Worm (Caenorhabditis elegans) whole organism, late embryonic: ENCODE data around the gene sre-55.

Experiments used
- ama-1 ChIP-seq: fragments of 150-350 bp; optimal IDR thresholded peaks from 2 replicates; lab custom pipeline; 2014
- ceh-2 ChIP-seq: sonication (generic microtip); optimal IDR thresholded peaks from 2 replicates; lab custom pipeline; 2016; ENCODE audit warnings: missing genotype, missing genetic modification characterization, missing compliant biosample characterization
- ceh-30 ChIP-seq: fragments of 150-350 bp; optimal IDR thresholded peaks from 2 replicates; lab custom pipeline; 2014; ENCODE audit warnings: missing biosample characterization, missing genetic modification characterization
- ceh-48 ChIP-seq: sonication (generic microtip); optimal IDR thresholded peaks from 2 replicates; lab custom pipeline; 2016; ENCODE audit warnings: missing genetic modification characterization, inconsistent platforms, missing compliant biosample characterization
- che-1 ChIP-seq: sonication (generic microtip); optimal IDR thresholded peaks from 2 replicates; lab custom pipeline; 2016; ENCODE audit warnings: mild to moderate bottlenecking, missing genetic modification characterization, missing compliant biosample characterization
- dve-1 ChIP-seq: sonication (generic microtip); optimal IDR thresholded peaks from 2 replicates; lab custom pipeline; 2017; ENCODE audit warnings: antibody characterized with exemption, mild to moderate bottlenecking, missing genetic modification characterization, missing compliant biosample characterization
- fkh-10 ChIP-seq: fragments of 150-350 bp; optimal IDR thresholded peaks from 2 replicates; lab custom pipeline; 2014; ENCODE audit warnings: missing biosample characterization, missing genetic modification reagents, missing genetic modification characterization
- nfya-1 ChIP-seq: sonication (generic microtip); optimal IDR thresholded peaks from 2 replicates; lab custom pipeline; 2017; ENCODE audit warnings: missing genetic modification characterization, mild to moderate bottlenecking, missing compliant biosample characterization, antibody characterized with exemption, moderate library complexity
- sdc-2 ChIP-seq: sonication (generic microtip); optimal IDR thresholded peaks from 2 replicates; lab custom pipeline; 2016; ENCODE audit warnings: missing genotype, missing genetic modification characterization, missing compliant biosample characterization
- tbx-2 ChIP-seq: sonication (generic microtip); optimal IDR thresholded peaks from 2 replicates; lab custom pipeline; 2016; ENCODE audit warnings: missing genetic modification characterization, missing compliant biosample characterization

DNA sequence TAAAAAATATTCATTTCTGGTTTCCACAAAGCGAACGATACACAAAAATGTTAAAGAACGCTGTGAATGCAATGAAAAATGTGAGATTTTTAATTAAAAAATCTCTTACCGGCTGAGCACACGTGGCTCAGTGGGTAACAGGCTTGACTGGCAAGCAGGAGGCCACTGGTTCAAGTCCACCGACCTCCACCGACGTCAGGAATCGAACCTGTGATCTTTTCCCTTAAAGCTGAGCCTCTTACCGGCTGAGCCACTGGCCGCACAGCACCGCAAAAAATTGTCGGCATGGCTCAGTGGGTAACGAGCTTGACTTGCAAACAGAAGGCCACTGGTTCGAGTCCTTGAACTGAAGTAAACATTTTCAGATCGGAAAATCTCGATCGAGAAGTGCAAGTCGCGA is 15.7 kb downstream of the sre-55 start, which contains the start of gene C44C11.6:
- TF ChIP-seq nfya-1 (tag; lab: Kevin White, UChicago), result no peak
- TF ChIP-seq sdc-2 (tag; lab: Kevin White, UChicago), result no peak
- no peak for TF ChIP-seq fkh-10 (GFP tag; lab: Kevin White, UChicago)
- no peak for TF ChIP-seq tbx-2
- TF ChIP-seq dve-1 (tag; lab: Kevin White, UChicago), result no peak
- no peak for TF ChIP-seq ama-1
- TF ChIP-seq ceh-48 (tag; lab: Kevin White, UChicago), result no peak
- TF ChIP-seq ceh-2 (tag; lab: Kevin White, UChicago), result no peak
- TF ChIP-seq ceh-30, result no peak
- TF ChIP-seq che-1 (tag; lab: Kevin White, UChicago), result no peak
